Worm (Caenorhabditis elegans): ENCODE results near the gene flad-1.

DNA sequence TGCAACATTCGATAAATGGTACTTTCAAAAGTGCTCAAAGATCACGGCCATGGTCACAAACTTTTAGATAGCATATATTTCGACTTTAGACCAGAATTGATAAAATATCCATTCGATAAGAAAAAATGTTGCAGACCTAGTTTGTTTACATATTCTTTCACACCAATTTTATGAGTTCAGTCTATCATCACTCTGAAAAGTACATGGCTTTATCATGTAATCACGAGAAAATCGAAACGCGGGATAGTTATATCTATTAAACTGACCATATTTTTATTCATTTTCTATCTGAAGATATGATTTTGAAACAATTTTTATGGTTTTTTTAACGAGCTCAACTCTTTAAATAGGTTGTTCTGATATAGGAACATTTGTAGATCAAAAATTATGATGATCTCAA lies 12.5 kb upstream of the flad-1 start, which contains the start of gene pho-11:
- TF ChIP-seq lin-39 (tag; optimal IDR thresholded peaks at IDR 0.05) (no peak), nhr-10 (tag; optimal IDR thresholded peaks at IDR 0.05) (no peak), ama-1 (optimal IDR thresholded peaks at IDR 0.05) (no peak), nhr-77 (tag; optimal IDR thresholded peaks at IDR 0.05) (no peak), ztf-11 (tag; optimal IDR thresholded peaks at IDR 0.05) (no peak), unc-55 (GFP tag; optimal IDR thresholded peaks at IDR 0.05) (no peak), ceh-16 (tag; optimal IDR thresholded peaks at IDR 0.05) (no peak), R02D3.7 (tag; optimal IDR thresholded peaks at IDR 0.05) (no peak), mdl-1 (tag; optimal IDR thresholded peaks at IDR 0.05) (no peak), nhr-237 (tag; optimal IDR thresholded peaks at IDR 0.05) (no peak)

Measured in whole organism, L2 larva.